Worm (Caenorhabditis elegans): Measurements from ENCODE around the gene rabs-5.
A peak's percentile ranks its signal among the peaks of the same experiment; 100 is the strongest.

Gene rabs-5

DNA sequence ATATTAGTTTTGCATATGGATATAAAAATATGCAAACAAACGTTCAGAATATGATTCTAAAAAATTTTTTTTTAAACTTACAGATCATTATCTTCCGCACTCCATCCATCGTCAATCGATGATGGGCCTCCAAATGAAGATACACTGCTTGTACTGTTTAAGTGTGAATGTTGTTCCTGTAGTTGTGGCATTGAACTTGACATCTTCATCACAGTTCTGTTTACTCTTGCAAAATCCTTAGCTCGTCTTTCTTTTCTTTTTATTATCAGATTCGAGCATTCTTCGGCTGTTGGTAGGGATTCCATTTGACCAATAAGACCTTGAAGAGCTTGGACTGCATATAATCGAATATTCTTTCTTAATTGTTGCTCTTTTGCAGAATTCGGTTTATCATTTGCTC lies 2.3 kb downstream of the rabs-5 start:
- TF ChIP-seq sptf-1 (tag; optimal IDR thresholded peaks at IDR 0.05): no peak
- TF ChIP-seq nhr-237 (tag; optimal IDR thresholded peaks at IDR 0.05): no peak
- TF ChIP-seq unc-62 (GFP tag; optimal IDR thresholded peaks at IDR 0.05): no peak
- TF ChIP-seq elt-1 (tag; optimal IDR thresholded peaks at IDR 0.05; ENCODE audit: borderline replicate concordance, insufficient read depth): no peak
- TF ChIP-seq blmp-1 (tag; optimal IDR thresholded peaks at IDR 0.05): no peak
- TF ChIP-seq mab-5 (tag; optimal IDR thresholded peaks at IDR 0.05): no peak
- TF ChIP-seq ces-1 (GFP tag; optimal IDR thresholded peaks at IDR 0.05): no peak
- TF ChIP-seq tbx-8 (GFP tag; optimal IDR thresholded peaks at IDR 0.05): no peak

DNA sequence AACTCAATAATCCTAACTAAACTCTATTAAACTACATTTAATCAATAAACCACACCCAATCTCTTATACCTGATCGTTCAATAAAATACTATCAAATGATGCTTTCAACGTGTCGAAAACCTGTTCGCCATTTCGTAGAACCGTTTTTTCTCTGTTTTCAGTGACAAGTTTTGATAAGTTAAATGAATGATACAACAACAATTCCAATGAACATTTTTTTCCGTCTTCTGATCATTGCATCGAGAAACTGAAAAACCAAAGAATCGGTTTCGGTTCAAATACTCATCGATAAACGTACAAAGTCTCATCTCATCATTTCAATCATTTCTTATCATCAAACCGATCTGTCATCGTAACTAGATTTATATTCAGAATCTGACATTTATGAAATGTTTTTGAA lies 4.2 kb downstream of the rabs-5 start:
- TF ChIP-seq nhr-76 (tag; optimal IDR thresholded peaks at IDR 0.05): no peak
- TF ChIP-seq ham-2 (GFP tag; optimal IDR thresholded peaks at IDR 0.05): no peak
- TF ChIP-seq nhr-12 (tag; optimal IDR thresholded peaks at IDR 0.05): no peak
- TF ChIP-seq ceh-43 (GFP tag; optimal IDR thresholded peaks at IDR 0.05): no peak
- TF ChIP-seq ceh-83 (GFP tag; optimal IDR thresholded peaks at IDR 0.05): no peak
- no peak for TF ChIP-seq cnd-1 (tag; optimal IDR thresholded peaks at IDR 0.05)
- TF ChIP-seq nhr-237 (tag; optimal IDR thresholded peaks at IDR 0.05): no peak
- no peak for TF ChIP-seq sem-2 (GFP tag; optimal IDR thresholded peaks at IDR 0.05)
- TF ChIP-seq flh-1 (GFP tag; optimal IDR thresholded peaks at IDR 0.05): no peak
- TF ChIP-seq unc-39 (tag; optimal IDR thresholded peaks at IDR 0.05): no peak
- TF ChIP-seq ztf-11 (tag; optimal IDR thresholded peaks at IDR 0.05): no peak
- no peak for TF ChIP-seq ces-1 (GFP tag; optimal IDR thresholded peaks at IDR 0.05)
- TF ChIP-seq pha-4 (tag; optimal IDR thresholded peaks at IDR 0.05): no peak
- TF ChIP-seq lin-13 (tag; optimal IDR thresholded peaks at IDR 0.05): no peak
- TF ChIP-seq elt-3 (tag; optimal IDR thresholded peaks at IDR 0.05): no peak

DNA sequence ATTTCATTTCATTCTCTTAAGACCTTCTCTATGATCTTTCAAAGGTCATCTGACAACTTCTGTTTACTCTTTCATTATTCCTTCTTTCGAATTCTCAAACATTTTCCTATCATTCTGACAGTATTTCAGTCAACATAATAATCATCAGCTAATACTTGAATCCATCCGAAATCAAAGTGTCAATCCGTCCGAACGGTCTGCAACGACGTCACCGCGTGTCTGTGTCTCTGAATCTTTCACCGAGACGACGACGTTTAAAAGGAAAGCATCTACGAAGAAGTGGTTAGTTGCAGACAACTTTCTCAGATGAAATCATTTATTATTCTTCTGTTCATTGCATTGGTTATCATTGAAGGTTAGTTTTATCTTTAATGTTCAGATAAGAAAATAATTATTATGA lies 5.2 kb downstream of the rabs-5 start, which contains the start of gene Y42H9AR.5:
Gene Y42H9AR.5, plus strand, starts transcription at position 301 of the 400 bp plus-strand sequence.
- TF ChIP-seq elt-3 (tag; optimal IDR thresholded peaks at IDR 0.05): no peak
- TF ChIP-seq lsy-2 (tag; optimal IDR thresholded peaks at IDR 0.05): no peak
- TF ChIP-seq ces-1 (GFP tag; optimal IDR thresholded peaks at IDR 0.05): no peak
- no peak for TF ChIP-seq ztf-11 (tag; optimal IDR thresholded peaks at IDR 0.05)
- TF ChIP-seq pha-4 (tag; optimal IDR thresholded peaks at IDR 0.05): no peak
- TF ChIP-seq ceh-43 (GFP tag; optimal IDR thresholded peaks at IDR 0.05): no peak
- no peak for TF ChIP-seq M03D4.4 (tag; optimal IDR thresholded peaks at IDR 0.05)
- no peak for TF ChIP-seq lin-13 (tag; optimal IDR thresholded peaks at IDR 0.05)
- no peak for TF ChIP-seq snpc-4 (tag; optimal IDR thresholded peaks at IDR 0.05)
- no peak for TF ChIP-seq nhr-237 (tag; optimal IDR thresholded peaks at IDR 0.05)

DNA sequence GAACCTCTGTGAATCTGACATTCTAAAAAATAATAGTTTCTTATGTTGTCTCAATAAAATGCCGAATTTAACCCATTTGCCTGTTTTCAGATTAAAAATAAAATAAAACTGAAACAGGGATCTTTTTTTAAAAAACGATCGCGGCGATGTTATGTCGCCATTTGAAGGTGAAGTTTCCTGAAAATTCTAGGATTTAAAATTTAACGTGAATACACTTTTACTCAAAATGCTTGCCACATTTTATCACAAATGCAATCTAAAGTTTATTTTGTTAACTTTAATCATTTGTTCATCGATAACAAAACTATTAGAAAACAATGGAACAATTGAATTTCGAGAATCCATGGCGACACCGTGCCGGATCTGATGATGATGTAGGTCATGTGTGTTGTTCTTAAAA lies 7.8 kb downstream of the rabs-5 start, which contains the start of gene Y42H9AR.2:
Gene Y42H9AR.2, plus strand, starts transcription at position 301 of the 400 bp plus-strand sequence.
- TF ChIP-seq zip-8 (tag; optimal IDR thresholded peaks at IDR 0.05) (no peak), nhr-12 (tag; optimal IDR thresholded peaks at IDR 0.05) (no peak), ceh-83 (GFP tag; optimal IDR thresholded peaks at IDR 0.05) (no peak), unc-39 (tag; optimal IDR thresholded peaks at IDR 0.05) (no peak), ham-2 (GFP tag; optimal IDR thresholded peaks at IDR 0.05) (no peak), hlh-1 (tag; optimal IDR thresholded peaks at IDR 0.05) (no peak), elt-3 (tag; optimal IDR thresholded peaks at IDR 0.05) (no peak), mep-1 (tag; optimal IDR thresholded peaks at IDR 0.05) (no peak), cnd-1 (tag; optimal IDR thresholded peaks at IDR 0.05) (no peak)

DNA sequence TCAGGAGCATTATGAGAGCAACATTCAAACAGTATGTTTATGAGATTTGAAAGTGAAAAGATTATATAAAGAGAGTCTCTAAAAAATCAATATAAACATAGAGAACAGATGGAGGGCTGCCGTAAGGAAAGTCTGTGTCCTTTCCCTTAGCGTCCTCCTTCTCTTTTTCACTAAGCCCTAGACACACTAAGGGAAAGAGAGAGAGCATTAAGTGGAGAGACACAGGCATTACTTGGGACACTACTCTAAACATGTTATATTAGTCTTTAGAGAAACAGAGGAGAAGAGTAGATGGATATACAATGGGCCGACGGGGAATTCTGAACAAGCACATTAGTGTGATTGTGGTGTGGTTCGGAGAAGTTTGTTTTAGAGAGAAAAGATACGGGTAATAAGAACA lies 11.0 kb downstream of the rabs-5 start:
- no peak for TF ChIP-seq nhr-76 (tag; optimal IDR thresholded peaks at IDR 0.05)
- TF ChIP-seq ces-1 (GFP tag; optimal IDR thresholded peaks at IDR 0.05): peak; percentile 75

DNA sequence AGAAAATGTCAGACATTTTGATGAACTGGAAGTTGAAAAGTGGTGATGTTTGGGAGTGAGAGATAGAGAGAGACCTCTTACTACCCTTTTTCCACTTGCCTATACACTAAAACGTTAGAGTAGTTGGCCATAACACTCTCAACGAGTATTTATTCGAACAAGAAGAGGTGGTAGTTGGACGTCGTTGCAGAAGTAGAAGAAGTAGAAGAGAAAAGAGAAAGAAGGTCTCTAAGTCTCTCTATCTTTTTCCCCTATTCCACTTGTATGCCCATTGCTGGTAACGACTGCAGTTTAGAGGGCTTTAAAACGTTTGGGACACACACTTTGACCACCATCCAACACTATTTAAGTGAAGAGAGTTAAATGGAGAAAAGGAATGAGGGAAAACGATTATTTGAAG lies 15.9 kb downstream of the rabs-5 start:
- no peak for TF ChIP-seq drap-1 (GFP tag; optimal IDR thresholded peaks at IDR 0.05)
- TF ChIP-seq sem-2 (GFP tag; optimal IDR thresholded peaks at IDR 0.05): no peak
- TF ChIP-seq lsy-2 (tag; optimal IDR thresholded peaks at IDR 0.05): no peak
- TF ChIP-seq ceh-39 (tag; optimal IDR thresholded peaks at IDR 0.05): no peak
- TF ChIP-seq elt-1 (tag; optimal IDR thresholded peaks at IDR 0.05; ENCODE audit: borderline replicate concordance, insufficient read depth): no peak
- TF ChIP-seq tbx-8 (GFP tag; optimal IDR thresholded peaks at IDR 0.05): no peak
- TF ChIP-seq hlh-1 (tag; optimal IDR thresholded peaks at IDR 0.05): no peak
- TF ChIP-seq ceh-83 (GFP tag; optimal IDR thresholded peaks at IDR 0.05): no peak
- no peak for TF ChIP-seq nhr-237 (tag; optimal IDR thresholded peaks at IDR 0.05)
- TF ChIP-seq lin-32 (GFP tag; optimal IDR thresholded peaks at IDR 0.05): no peak
- no peak for TF ChIP-seq zip-8 (tag; optimal IDR thresholded peaks at IDR 0.05)
- no peak for TF ChIP-seq unc-120 (tag; optimal IDR thresholded peaks at IDR 0.05; ENCODE audit: poor library complexity, severe bottlenecking)
- TF ChIP-seq nhr-28 (tag; optimal IDR thresholded peaks at IDR 0.05): no peak
- no peak for TF ChIP-seq ceh-43 (GFP tag; optimal IDR thresholded peaks at IDR 0.05)
- no peak for TF ChIP-seq cnd-1 (tag; optimal IDR thresholded peaks at IDR 0.05)
- TF ChIP-seq bed-3 (GFP tag; optimal IDR thresholded peaks at IDR 0.05): no peak

All from whole organism, mixed stage, embryonic.